Worm (Caenorhabditis elegans): ENCODE measurements around the gene col-77.

DNA sequence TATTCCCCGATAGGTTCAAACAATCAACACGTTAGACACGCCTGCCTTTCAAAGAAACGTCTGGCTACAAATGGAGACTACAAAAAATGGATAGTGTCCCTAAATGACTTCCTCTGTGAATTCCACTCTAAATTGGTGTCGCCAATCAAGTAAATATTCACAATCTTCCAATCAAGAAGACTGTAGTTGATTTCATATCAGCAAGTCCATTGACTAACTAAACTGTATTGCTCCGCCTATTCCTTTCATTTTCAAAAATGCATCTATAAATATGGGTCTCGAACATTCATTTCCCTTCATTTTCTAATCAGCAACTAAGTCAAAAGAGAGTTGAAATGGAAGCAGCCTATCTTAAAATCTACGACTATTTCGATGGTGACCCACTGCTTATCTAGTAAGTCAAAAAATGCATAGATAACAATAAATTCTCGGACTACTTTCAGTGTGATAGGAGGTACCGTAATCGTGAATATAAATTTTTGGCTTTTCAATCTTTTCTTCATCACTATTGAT lies 28.9 kb upstream of the col-77 start, which contains the start of gene drd-1:
- TF ChIP-seq ama-1 (optimal IDR thresholded peaks at IDR 0.05): no peak
- no peak for TF ChIP-seq tbx-11 (GFP tag; IDR thresholded peaks at IDR 0.05)
- TF ChIP-seq sea-1 (GFP tag; conservative IDR thresholded peaks at IDR 0.05): no peak
- no peak for TF ChIP-seq pes-1 (GFP tag; IDR thresholded peaks at IDR 0.05)

All from whole organism, early embryonic.